Worm (Caenorhabditis elegans): ENCODE data around the gene C55A6.10.
A peak's percentile ranks its signal among the peaks of the same experiment; 100 is the strongest.

Gene C55A6.10

ce11 chrV:11534495-11535189 is 29.5 kb downstream of the C55A6.10 start:
- TF ChIP-seq dao-5 (tag; optimal IDR thresholded peaks at IDR 0.05) (no peak), W03F9.2 (tag; optimal IDR thresholded peaks at IDR 0.05) (no peak), him-1 (tag; optimal IDR thresholded peaks at IDR 0.05) (no peak)

ce11 chrV:11535504-11536062 is 30.4 kb downstream of the C55A6.10 start:
- TF ChIP-seq dao-5 (tag; optimal IDR thresholded peaks at IDR 0.05) (no peak), W03F9.2 (tag; optimal IDR thresholded peaks at IDR 0.05) (peak; percentile 40)

- TF ChIP-seq dao-5 (tag; optimal IDR thresholded peaks at IDR 0.05) (no peak), him-1 (tag; optimal IDR thresholded peaks at IDR 0.05) (no peak), W03F9.2 (tag; optimal IDR thresholded peaks at IDR 0.05) (no peak)
Observed at ce11 chrV:11536667-11537066, 31.5 kb downstream of the C55A6.10 start.

ce11 chrV:11539502-11539901 is 34.4 kb downstream of the C55A6.10 start:
- TF ChIP-seq him-1 (tag; optimal IDR thresholded peaks at IDR 0.05) (no peak), W03F9.2 (tag; optimal IDR thresholded peaks at IDR 0.05) (no peak), dao-5 (tag; optimal IDR thresholded peaks at IDR 0.05) (no peak)

ce11 chrV:11541284-11541683 is 36.1 kb downstream of the C55A6.10 start:
- TF ChIP-seq him-1 (tag; optimal IDR thresholded peaks at IDR 0.05) (no peak), W03F9.2 (tag; optimal IDR thresholded peaks at IDR 0.05) (no peak)

ce11 chrV:11543564-11543963 is 38.4 kb downstream of the C55A6.10 start, which contains the start of gene F38B7.2:
F38B7.2 (plus strand) TSS chrV:11543963.
- TF ChIP-seq W03F9.2 (tag; optimal IDR thresholded peaks at IDR 0.05) (no peak), dao-5 (tag; optimal IDR thresholded peaks at IDR 0.05) (no peak), him-1 (tag; optimal IDR thresholded peaks at IDR 0.05) (no peak)

- TF ChIP-seq him-1 (tag; optimal IDR thresholded peaks at IDR 0.05) (no peak), dao-5 (tag; optimal IDR thresholded peaks at IDR 0.05) (no peak), W03F9.2 (tag; optimal IDR thresholded peaks at IDR 0.05) (no peak)
Observed at ce11 chrV:11545227-11545626, 40.1 kb downstream of the C55A6.10 start, which contains the start of gene F38B7.10. F38B7.10 (plus strand) TSS chrV:11545527.

ce11 chrV:11546795-11547194 is 41.6 kb downstream of the C55A6.10 start, which contains the start of gene F38B7.11:
F38B7.11 (plus strand) TSS chrV:11547095.
- TF ChIP-seq W03F9.2 (tag; optimal IDR thresholded peaks at IDR 0.05) (no peak), dao-5 (tag; optimal IDR thresholded peaks at IDR 0.05) (no peak), him-1 (tag; optimal IDR thresholded peaks at IDR 0.05) (no peak)

- TF ChIP-seq him-1 (tag; optimal IDR thresholded peaks at IDR 0.05) = no peak
- TF ChIP-seq W03F9.2 (tag; optimal IDR thresholded peaks at IDR 0.05) = no peak
- no peak for TF ChIP-seq dao-5 (tag; optimal IDR thresholded peaks at IDR 0.05)
Observed at ce11 chrV:11548914-11549406, 43.8 kb downstream of the C55A6.10 start, which contains the start of the genes F38B7.17 and F38B7.3. F38B7.17 (minus strand) TSS chrV:11548964. F38B7.3 (plus strand) TSS chrV:11549107.

- TF ChIP-seq him-1 (tag; optimal IDR thresholded peaks at IDR 0.05) (no peak), W03F9.2 (tag; optimal IDR thresholded peaks at IDR 0.05) (no peak), dao-5 (tag; optimal IDR thresholded peaks at IDR 0.05) (no peak)
Observed at ce11 chrV:11552379-11552778, 47.2 kb downstream of the C55A6.10 start, which contains the start of gene srx-85. srx-85 (plus strand) TSS chrV:11552679.

- no peak for TF ChIP-seq him-1 (tag; optimal IDR thresholded peaks at IDR 0.05)
- no peak for TF ChIP-seq W03F9.2 (tag; optimal IDR thresholded peaks at IDR 0.05)
- no peak for TF ChIP-seq dao-5 (tag; optimal IDR thresholded peaks at IDR 0.05)
Observed at ce11 chrV:11554260-11554659, 49.1 kb downstream of the C55A6.10 start, which contains the start of gene duo-1. duo-1 (plus strand) TSS chrV:11554630.
